Worm (Caenorhabditis elegans): ENCODE measurements around the gene R10E8.5.

- TF ChIP-seq pqm-1 (tag; optimal IDR thresholded peaks at IDR 0.05) (peak; percentile 9), sox-4 (tag; optimal IDR thresholded peaks at IDR 0.05) (no peak), mdl-1 (tag; optimal IDR thresholded peaks at IDR 0.05) (no peak), lin-35 (GFP tag; optimal IDR thresholded peaks at IDR 0.05) (no peak), unc-62 (GFP tag; optimal IDR thresholded peaks at IDR 0.05) (no peak), lin-39 (tag; optimal IDR thresholded peaks at IDR 0.05) (no peak), snpc-4 (tag; optimal IDR thresholded peaks at IDR 0.05) (no peak)
Measured at ce11 chrV:18246077-18246476, 8.5 kb upstream of the R10E8.5 start.

Measured in whole organism, L1 larva.